Worm (Caenorhabditis elegans) whole organism, late embryonic: Measurements from ENCODE around the gene frpr-1.

Experiments
- K02D7.2 ChIP-seq: sonication (generic microtip); optimal IDR thresholded peaks from 2 replicates; lab custom pipeline; 2017; ENCODE audit warnings: mild to moderate bottlenecking, missing genetic modification characterization, missing compliant biosample characterization
- Y22D7AL.16 ChIP-seq: sonication (generic microtip); optimal IDR thresholded peaks from 2 replicates; lab custom pipeline; 2016; ENCODE audit warnings: missing genetic modification characterization, missing compliant biosample characterization
- ahr-1 ChIP-seq: sonication (generic microtip); optimal IDR thresholded peaks from 2 replicates; lab custom pipeline; 2016; ENCODE audit warnings: missing genetic modification characterization, missing compliant biosample characterization
- ama-1 ChIP-seq: fragments of 150-350 bp; optimal IDR thresholded peaks from 2 replicates; lab custom pipeline; 2014
- ceh-2 ChIP-seq: sonication (generic microtip); optimal IDR thresholded peaks from 2 replicates; lab custom pipeline; 2016; ENCODE audit warnings: missing genotype, missing genetic modification characterization, missing compliant biosample characterization
- ceh-9 ChIP-seq: sonication (generic microtip); optimal IDR thresholded peaks from 2 replicates; lab custom pipeline; 2016; ENCODE audit warnings: mild to moderate bottlenecking, missing genetic modification characterization, inconsistent platforms, missing compliant biosample characterization
- ets-4 ChIP-seq: sonication (generic microtip); optimal IDR thresholded peaks from 2 replicates; lab custom pipeline; 2016; ENCODE audit warnings: missing genetic modification characterization, missing compliant biosample characterization
- hlh-13 ChIP-seq: fragments of 200-800 bp; sonication (Bioruptor generic); optimal IDR thresholded peaks from 2 replicates; lab custom pipeline; 2018; ENCODE audit warnings: mild to moderate bottlenecking, missing genetic modification characterization, missing compliant biosample characterization
- hlh-30 ChIP-seq: sonication (generic microtip); optimal IDR thresholded peaks from 2 replicates; lab custom pipeline; 2017; ENCODE audit warnings: antibody characterized with exemption, missing genetic modification characterization, missing compliant biosample characterization; ENCODE audit not compliant: insufficient read depth
- lin-11 ChIP-seq: fragments of 200-800 bp; sonication (Bioruptor generic); optimal IDR thresholded peaks from 2 replicates; lab custom pipeline; 2018; ENCODE audit warnings: mild to moderate bottlenecking, missing genetic modification characterization, missing compliant biosample characterization
- nhr-11 ChIP-seq: fragments of 150-350 bp; optimal IDR thresholded peaks from 2 replicates; lab custom pipeline; 2014; ENCODE audit warnings: missing biosample characterization, missing genetic modification characterization
- pqm-1 ChIP-seq: sonication (generic microtip); optimal IDR thresholded peaks from 2 replicates; lab custom pipeline; 2016; ENCODE audit warnings: missing genetic modification characterization, missing compliant biosample characterization
- rnt-1 ChIP-seq: sonication (generic microtip); optimal IDR thresholded peaks from 2 replicates; lab custom pipeline; 2016; ENCODE audit warnings: missing genetic modification characterization, missing compliant biosample characterization
- sox-2 ChIP-seq: fragments of 200-800 bp; sonication (Bioruptor generic); IDR thresholded peaks from 2 replicates; pipeline ENCODE4 v1.3.6; 2022; ENCODE audit warnings: missing genetic modification reagents, missing genetic modification characterization, missing compliant biosample characterization

ce11 chrX:8156502-8156901 is 27.1 kb upstream of the frpr-1 start:
- TF ChIP-seq nhr-11 (tag; lab: Kevin White, UChicago) (no peak), ama-1 (lab: Kevin White, UChicago) (no peak), hlh-13 (GFP tag; lab: Kevin White, UChicago) (no peak), ceh-9 (no peak), K02D7.2 (tag; lab: Kevin White, UChicago) (no peak), sox-2 (GFP tag; lab: Robert Waterston, UW) (no peak), rnt-1 (tag; lab: Kevin White, UChicago) (no peak), pqm-1 (tag; lab: Kevin White, UChicago) (no peak), hlh-30 (no peak), ceh-2 (no peak), ets-4 (tag; lab: Kevin White, UChicago) (no peak), lin-11 (no peak), Y22D7AL.16 (tag; lab: Kevin White, UChicago) (no peak), ahr-1 (tag; lab: Kevin White, UChicago) (no peak)
